Fruit fly (Drosophila melanogaster) whole organism, wandering third instar larva: Measurements from ENCODE around the gene Set8.

Source experiments
- Abd-B ChIP-seq: fragments of >200 bp; optimal IDR thresholded peaks from 2 replicates; lab custom pipeline; 2017; ENCODE audit warnings: missing biosample characterization, missing genetic modification characterization
- CG32264 ChIP-seq: fragments of 200-800 bp; sonication (Bioruptor generic); optimal IDR thresholded peaks from 2 replicates; lab custom pipeline; 2016; ENCODE audit warnings: missing biosample characterization, missing genetic modification characterization
- CG9705 ChIP-seq: fragments of 200-800 bp; sonication (Bioruptor generic); optimal IDR thresholded peaks from 2 replicates; lab custom pipeline; 2018; ENCODE audit warnings: missing biosample characterization, mild to moderate bottlenecking, missing genetic modification characterization
- CrebA ChIP-seq: fragments of 200-800 bp; sonication (Bioruptor generic); optimal IDR thresholded peaks from 2 replicates; lab custom pipeline; 2016; ENCODE audit warnings: missing biosample characterization, mild to moderate bottlenecking, missing genetic modification characterization, borderline replicate concordance
- Dfd ChIP-seq: fragments of >200 bp; optimal IDR thresholded peaks from 2 replicates; lab custom pipeline; 2017; ENCODE audit warnings: missing biosample characterization, missing genetic modification characterization
- Dif ChIP-seq: fragments of 200-275, 200-300 bp; sonication (Bioruptor generic); optimal IDR thresholded peaks from 2 replicates; lab custom pipeline; 2018; ENCODE audit warnings: missing biosample characterization, missing genetic modification characterization; ENCODE audit not compliant: partially characterized antibody
- GATAd ChIP-seq: sonication (Bioruptor generic); optimal IDR thresholded peaks from 2 replicates; lab custom pipeline; 2016; ENCODE audit warnings: missing biosample characterization, missing genetic modification characterization
- HLH106 ChIP-seq: fragments of 200-800 bp; optimal IDR thresholded peaks from 3 replicates; lab custom pipeline; 2019; ENCODE audit warnings: missing biosample characterization, mild to moderate bottlenecking, missing genetic modification characterization, moderate library complexity
- Hnf4 ChIP-seq: fragments of 200-800 bp; sonication (Bioruptor generic); optimal IDR thresholded peaks from 2 replicates; lab custom pipeline; 2016; ENCODE audit warnings: missing biosample characterization, mild to moderate bottlenecking, missing genetic modification characterization
- Hr78 ChIP-seq: fragments of >200 bp; optimal IDR thresholded peaks from 2 replicates; lab custom pipeline; 2017; ENCODE audit warnings: missing biosample characterization, missing genetic modification characterization
- Hr83 ChIP-seq: fragments of 200-300 bp; sonication (Bioruptor generic); optimal IDR thresholded peaks from 2 replicates; lab custom pipeline; 2016; ENCODE audit warnings: missing biosample characterization, mild to moderate bottlenecking, missing genetic modification characterization, moderate library complexity; ENCODE audit not compliant: poor library complexity, severe bottlenecking
- Jra ChIP-seq: sonication (Bioruptor generic); optimal IDR thresholded peaks from 2 replicates; lab custom pipeline; 2016; ENCODE audit warnings: missing biosample characterization, missing genetic modification characterization
- Mio ChIP-seq: sonication (Bioruptor generic); optimal IDR thresholded peaks from 2 replicates; lab custom pipeline; 2016; ENCODE audit warnings: missing biosample characterization, missing genetic modification characterization
- Myc ChIP-seq: fragments of >200 bp; optimal IDR thresholded peaks from 2 replicates; lab custom pipeline; 2017
- N ChIP-seq: fragments of >200 bp; optimal IDR thresholded peaks from 2 replicates; lab custom pipeline; 2018; ENCODE audit warnings: missing biosample characterization, missing external identifiers, missing genetic modification characterization
- OdsH ChIP-seq: fragments of 200-800 bp; sonication (Bioruptor generic); optimal IDR thresholded peaks from 2 replicates; lab custom pipeline; 2016; ENCODE audit warnings: missing biosample characterization, mild to moderate bottlenecking, missing genetic modification characterization
- Rel ChIP-seq, 2 experiments: fragments of 200-800 bp; sonication (Bioruptor generic) in 1 of 2; optimal IDR thresholded peaks; 2 replicates in 1 of 2; 3 replicates in 1 of 2; lab custom pipeline; 2016 to 2019; ENCODE audit warnings: mild to moderate bottlenecking in 2 of 2, missing biosample characterization in 2 of 2, missing genetic modification characterization in 2 of 2, moderate library complexity in 1 of 2
- Sp1 ChIP-seq: fragments of 200-800 bp; sonication (Bioruptor generic); optimal IDR thresholded peaks from 3 replicates; lab custom pipeline; 2019; ENCODE audit warnings: missing biosample characterization, mild to moderate bottlenecking, missing genetic modification characterization, moderate library complexity
- Vsx2 ChIP-seq: fragments of 200-300, 225-300 bp; sonication (Bioruptor generic); optimal IDR thresholded peaks from 2 replicates; lab custom pipeline; 2018; ENCODE audit warnings: missing biosample characterization, missing genetic modification characterization; ENCODE audit not compliant: partially characterized antibody
- br ChIP-seq: fragments of 200-800 bp; sonication (Bioruptor generic); optimal IDR thresholded peaks from 2 replicates; lab custom pipeline; 2016; ENCODE audit warnings: missing biosample characterization, missing genetic modification characterization
- brk ChIP-seq: fragments of 200-800 bp; sonication (Bioruptor generic); optimal IDR thresholded peaks from 2 replicates; lab custom pipeline; 2016; ENCODE audit warnings: missing biosample characterization, mild to moderate bottlenecking, missing genetic modification characterization
- dl ChIP-seq, 2 experiments: fragments of 175-275, 200-275 bp in 1 of 2; fragments of 200-275 bp in 1 of 2; sonication (Bioruptor generic); optimal IDR thresholded peaks; lab custom pipeline; 2018; ENCODE audit warnings: mild to moderate bottlenecking in 2 of 2, missing biosample characterization in 2 of 2, missing genetic modification characterization in 2 of 2, moderate library complexity in 2 of 2; ENCODE audit not compliant: partially characterized antibody in 2 of 2, insufficient read depth in 1 of 2
- dmrt93B ChIP-seq: fragments of 200-800 bp; sonication (Bioruptor generic); optimal IDR thresholded peaks from 2 replicates; lab custom pipeline; 2018; ENCODE audit warnings: missing biosample characterization, mild to moderate bottlenecking, missing genetic modification characterization
- dsf ChIP-seq: sonication (Bioruptor generic); optimal IDR thresholded peaks from 2 replicates; lab custom pipeline; 2016; ENCODE audit warnings: missing biosample characterization, missing genetic modification characterization, borderline replicate concordance
- ey ChIP-seq: fragments of 200-800 bp; sonication (Bioruptor generic); optimal IDR thresholded peaks from 2 replicates; lab custom pipeline; 2016; ENCODE audit warnings: missing biosample characterization, missing genetic modification characterization
- foxo ChIP-seq, 2 experiments: fragments of 200-800 bp; sonication (Bioruptor generic); optimal IDR thresholded peaks; 2 replicates in 1 of 2; 3 replicates in 1 of 2; lab custom pipeline; 2016 to 2017; ENCODE audit warnings: missing biosample characterization in 2 of 2, missing genetic modification characterization in 2 of 2
- fru ChIP-seq: fragments of 200-800 bp; sonication (Bioruptor generic); optimal IDR thresholded peaks from 3 replicates; lab custom pipeline; 2016; ENCODE audit warnings: missing biosample characterization, mild to moderate bottlenecking, missing genetic modification characterization
- h ChIP-seq: fragments of 200-800 bp; sonication (Bioruptor generic); optimal IDR thresholded peaks from 3 replicates; lab custom pipeline; 2016; ENCODE audit warnings: missing biosample characterization, mild to moderate bottlenecking, missing genetic modification characterization
- jim ChIP-seq: fragments of 175-275, 200-325 bp; sonication (Bioruptor generic); optimal IDR thresholded peaks from 2 replicates; lab custom pipeline; 2016; ENCODE audit warnings: missing biosample characterization, mild to moderate bottlenecking, missing genetic modification characterization
- lola ChIP-seq: fragments of >200 bp; optimal IDR thresholded peaks from 2 replicates; lab custom pipeline; 2017; ENCODE audit warnings: missing biosample characterization, missing genetic modification characterization
- pan ChIP-seq: fragments of >200 bp; optimal IDR thresholded peaks from 2 replicates; lab custom pipeline; 2017
- psq ChIP-seq: fragments of 200-800 bp; sonication (Bioruptor generic); optimal IDR thresholded peaks from 3 replicates; lab custom pipeline; 2017; ENCODE audit warnings: missing biosample characterization, mild to moderate bottlenecking, missing genetic modification characterization, moderate library complexity
- rgr ChIP-seq: fragments of 200-800 bp; sonication (Bioruptor generic); optimal IDR thresholded peaks from 3 replicates; lab custom pipeline; 2016; ENCODE audit warnings: missing biosample characterization, mild to moderate bottlenecking, missing genetic modification characterization
- sage ChIP-seq: fragments of 200-800 bp; sonication (Bioruptor generic); optimal IDR thresholded peaks from 2 replicates; lab custom pipeline; 2016; ENCODE audit warnings: missing biosample characterization, mild to moderate bottlenecking, missing genetic modification characterization
- sv ChIP-seq: fragments of 200-800 bp; sonication (Bioruptor generic); optimal IDR thresholded peaks from 3 replicates; lab custom pipeline; 2016; ENCODE audit warnings: missing biosample characterization, missing genetic modification characterization
- tai ChIP-seq: sonication (Bioruptor generic); optimal IDR thresholded peaks from 2 replicates; lab custom pipeline; 2016; ENCODE audit warnings: missing biosample characterization, missing genetic modification characterization
- usp ChIP-seq: fragments of >200 bp; optimal IDR thresholded peaks from 2 replicates; lab custom pipeline; 2017; ENCODE audit warnings: missing biosample characterization, missing genetic modification characterization
- woc ChIP-seq: sonication (Bioruptor generic); optimal IDR thresholded peaks from 2 replicates; lab custom pipeline; 2016; ENCODE audit warnings: missing biosample characterization, mild to moderate bottlenecking, missing genetic modification characterization

Set8 gene

DNA sequence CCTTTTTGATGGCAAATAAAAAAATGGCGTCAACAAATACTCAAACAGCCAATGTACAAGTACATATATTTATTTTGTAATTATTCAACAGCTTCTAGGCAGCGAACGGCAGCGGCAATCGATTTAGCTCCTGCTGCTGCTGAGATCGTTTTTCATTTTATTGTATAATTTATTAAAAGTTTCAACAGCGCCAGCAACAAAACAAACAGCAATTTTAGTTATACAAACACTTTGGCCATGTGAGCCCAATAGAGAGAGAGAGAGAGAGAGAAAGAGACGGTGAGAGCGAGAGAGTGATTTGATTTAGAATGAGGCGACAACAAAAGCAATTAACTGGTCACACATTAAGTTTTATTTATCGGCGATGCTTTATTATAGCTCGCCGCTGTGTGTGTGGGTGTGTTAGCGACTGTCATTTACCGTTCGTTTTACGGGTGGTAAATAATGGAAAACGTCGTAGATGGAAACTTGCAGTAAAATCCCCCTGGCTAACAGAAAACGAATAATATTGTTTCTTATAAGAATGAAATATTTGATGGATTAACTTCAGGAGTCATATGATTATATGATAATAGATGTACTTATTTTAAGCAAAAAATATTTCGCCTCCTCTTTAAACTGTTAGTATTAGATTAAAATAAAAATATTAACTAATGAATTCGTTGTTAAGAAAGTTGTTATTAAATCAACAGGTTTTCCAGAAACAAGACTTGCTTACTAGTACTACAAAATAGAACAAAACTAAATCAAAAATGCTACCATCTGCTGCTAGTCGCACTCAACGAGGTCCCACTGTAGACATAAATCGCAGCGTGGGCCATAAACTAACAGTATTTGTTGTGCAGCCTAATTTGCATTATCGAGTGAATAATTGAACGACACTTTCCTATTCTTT, 30.5 kb upstream of the Set8 start:
- TF ChIP-seq Dif = peak; percentile 34
- peak in 1 of 2 experiments; percentile 2 for TF ChIP-seq foxo (GFP tag; optimal IDR thresholded peaks at IDR 0.05; lab: Kevin White, UChicago)
- TF ChIP-seq Abd-B (GFP tag; lab: Kevin White, UChicago) = no peak

- TF ChIP-seq fru (GFP tag; lab: Kevin White, UChicago) (no peak), usp (no peak), N (GFP tag; lab: Kevin White, UChicago) (peak; percentile 16), rgr (no peak), Hnf4 (GFP tag; lab: Kevin White, UChicago) (no peak), Hr83 (GFP tag; lab: Kevin White, UChicago) (peak; percentile 25), woc (GFP tag; lab: Kevin White, UChicago) (peak; percentile 2), Abd-B (GFP tag; lab: Kevin White, UChicago) (no peak), GATAd (no peak), Dfd (GFP tag; lab: Kevin White, UChicago) (no peak), h (peak; percentile 42), jim (no peak), CG9705 (GFP tag; lab: Kevin White, UChicago) (no peak), Jra (no peak), dmrt93B (GFP tag; lab: Kevin White, UChicago) (no peak), dsf (GFP tag; lab: Kevin White, UChicago) (no peak), HLH106 (tag; lab: Kevin White, UChicago) (no peak), brk (GFP tag; lab: Kevin White, UChicago) (peak; percentile 50), CG32264 (no peak), foxo (GFP tag; optimal IDR thresholded peaks at IDR 0.05; lab: Kevin White, UChicago) (peak in 1 of 2 experiments; percentile 38), Sp1 (GFP tag; lab: Kevin White, UChicago) (peak; percentile 7), pan (lab: Kevin White, UChicago) (no peak), dl (GFP tag; optimal IDR thresholded peaks at IDR 0.05; lab: Kevin White, UChicago; ENCODE audit: insufficient read depth in 1 of 2, partially characterized antibody in 2 of 2) (peak; percentile 94 to 95), Mio (no peak), CrebA (GFP tag; lab: Kevin White, UChicago) (peak; percentile 76), Myc (lab: Kevin White, UChicago) (no peak), Dif (peak; percentile 97), OdsH (no peak), lola (no peak), Hr78 (GFP tag; lab: Kevin White, UChicago) (no peak), psq (GFP tag; lab: Kevin White, UChicago) (peak; percentile 92), tai (GFP tag; lab: Kevin White, UChicago) (no peak), sv (GFP tag; lab: Kevin White, UChicago) (no peak), ey (GFP tag; lab: Kevin White, UChicago) (no peak), Rel (GFP tag; optimal IDR thresholded peaks at IDR 0.05; lab: Kevin White, UChicago) (no peak), Rel (tag; optimal IDR thresholded peaks at IDR 0.05; lab: Kevin White, UChicago) (peak; percentile 20), Vsx2 (GFP tag; lab: Kevin White, UChicago) (peak; percentile 91), sage (GFP tag; lab: Kevin White, UChicago) (peak; percentile 36), br (GFP tag; lab: Kevin White, UChicago) (no peak)
Measured at dm6 chr3R:14286320-14287190, 29.3 kb upstream of the Set8 start, which contains the start of gene trx. trx (minus strand) TSS chr3R:14286903.
